Fruit fly (Drosophila melanogaster): ENCODE results near the gene TwdlZ.

Gene TwdlZ

DNA sequence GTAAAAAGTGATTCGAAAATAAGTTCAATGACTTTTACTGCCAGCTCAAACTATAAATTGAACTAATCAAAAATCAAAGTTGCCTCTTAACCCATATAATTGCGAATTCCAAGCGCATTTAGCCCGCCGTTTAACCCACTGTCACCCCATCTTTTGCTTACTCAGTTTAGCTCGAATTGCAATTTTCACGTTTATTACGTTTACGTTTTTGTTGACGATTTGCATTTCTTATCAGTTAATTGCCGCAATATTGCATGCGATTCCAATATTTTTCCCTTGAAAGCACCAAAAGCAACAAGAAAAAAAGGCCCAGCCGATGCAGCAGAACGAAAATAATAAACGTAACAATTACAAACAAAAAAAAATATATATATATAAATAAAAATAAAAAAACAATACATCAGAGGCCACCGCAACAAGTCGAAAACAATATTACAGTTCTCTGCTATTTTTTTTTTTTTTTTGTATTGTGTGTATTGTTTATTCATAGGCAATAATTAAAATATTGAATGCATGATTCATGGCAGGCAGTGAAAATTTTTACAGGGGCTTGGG is 19.7 kb upstream of the TwdlZ start:
- TF ChIP-seq Eip93F (GFP tag; optimal IDR thresholded peaks at IDR 0.05) (no peak), net (GFP tag; optimal IDR thresholded peaks at IDR 0.05) (no peak), svp (GFP tag) (peak; percentile 82), lz (GFP tag; optimal IDR thresholded peaks at IDR 0.05) (no peak), OdsH (GFP tag; optimal IDR thresholded peaks at IDR 0.05) (no peak), Met (GFP tag; optimal IDR thresholded peaks at IDR 0.05) (no peak), achi (GFP tag; optimal IDR thresholded peaks at IDR 0.05) (no peak), CG6808 (GFP tag; optimal IDR thresholded peaks at IDR 0.05) (no peak), fkh (GFP tag; optimal IDR thresholded peaks at IDR 0.05) (no peak), CG32006 (GFP tag; optimal IDR thresholded peaks at IDR 0.05) (no peak), CG16779 (tag; optimal IDR thresholded peaks at IDR 0.05) (no peak), Hr39 (GFP tag; optimal IDR thresholded peaks at IDR 0.05) (no peak), CG8119 (GFP tag; IDR thresholded peaks at IDR 0.05) (no peak), fd59A (GFP tag; optimal IDR thresholded peaks at IDR 0.05) (no peak), fd85E (GFP tag; optimal IDR thresholded peaks at IDR 0.05) (no peak), CG3919 (GFP tag; optimal IDR thresholded peaks at IDR 0.05) (no peak), eg (GFP tag; IDR thresholded peaks at IDR 0.05) (no peak), Eip78C (GFP tag) (peak; percentile 53), CG31627 (GFP tag; optimal IDR thresholded peaks at IDR 0.05) (no peak), CG11902 (GFP tag; optimal IDR thresholded peaks at IDR 0.05) (no peak), CG1621 (tag; optimal IDR thresholded peaks at IDR 0.05) (no peak), cyc (GFP tag; optimal IDR thresholded peaks at IDR 0.05) (no peak), CG6163 (GFP tag; IDR thresholded peaks at IDR 0.05) (0 out of 3 replicates have a peak, but pooled peaks have one; percentile 31), acj6 (GFP tag; optimal IDR thresholded peaks at IDR 0.05) (no peak), Ets21C (GFP tag; optimal IDR thresholded peaks at IDR 0.05) (no peak)

DNA sequence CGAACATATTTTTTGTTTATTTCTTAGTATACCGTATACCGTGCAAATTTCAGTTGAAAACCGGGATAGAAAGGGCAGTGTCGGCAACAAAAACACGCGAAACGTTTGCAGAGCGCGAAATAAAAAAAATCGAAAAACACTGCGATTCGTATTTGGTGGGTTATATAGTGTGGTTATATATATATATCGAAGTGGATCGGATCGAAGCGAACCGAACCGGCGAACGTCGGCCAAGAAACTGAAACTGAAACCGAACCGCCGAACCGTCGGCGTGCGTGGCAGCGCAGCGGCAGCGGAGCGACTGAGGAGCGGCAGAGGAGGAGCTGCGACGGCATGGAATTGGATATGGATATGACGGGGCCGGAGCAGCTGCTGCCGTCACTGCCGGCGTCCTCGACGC is 16.8 kb upstream of the TwdlZ start, which contains the start of the genes CG32572 and CG34325:
Gene CG32572 (plus strand): TSS at position 16 of the 400 bp plus-strand sequence.
Gene CG34325 (minus strand): TSS at position 244 of the 400 bp plus-strand sequence.
- TF ChIP-seq CG8119 (GFP tag; IDR thresholded peaks at IDR 0.05) (no peak), Lpt (GFP tag; optimal IDR thresholded peaks at IDR 0.05) (no peak), vri (GFP tag; optimal IDR thresholded peaks at IDR 0.05) (peak; percentile 21), Hr4 (GFP tag; optimal IDR thresholded peaks at IDR 0.05) (no peak), cyc (GFP tag; optimal IDR thresholded peaks at IDR 0.05) (no peak), CG8319 (GFP tag; optimal IDR thresholded peaks at IDR 0.05) (no peak), svp (GFP tag) (peak; percentile 64)

DNA sequence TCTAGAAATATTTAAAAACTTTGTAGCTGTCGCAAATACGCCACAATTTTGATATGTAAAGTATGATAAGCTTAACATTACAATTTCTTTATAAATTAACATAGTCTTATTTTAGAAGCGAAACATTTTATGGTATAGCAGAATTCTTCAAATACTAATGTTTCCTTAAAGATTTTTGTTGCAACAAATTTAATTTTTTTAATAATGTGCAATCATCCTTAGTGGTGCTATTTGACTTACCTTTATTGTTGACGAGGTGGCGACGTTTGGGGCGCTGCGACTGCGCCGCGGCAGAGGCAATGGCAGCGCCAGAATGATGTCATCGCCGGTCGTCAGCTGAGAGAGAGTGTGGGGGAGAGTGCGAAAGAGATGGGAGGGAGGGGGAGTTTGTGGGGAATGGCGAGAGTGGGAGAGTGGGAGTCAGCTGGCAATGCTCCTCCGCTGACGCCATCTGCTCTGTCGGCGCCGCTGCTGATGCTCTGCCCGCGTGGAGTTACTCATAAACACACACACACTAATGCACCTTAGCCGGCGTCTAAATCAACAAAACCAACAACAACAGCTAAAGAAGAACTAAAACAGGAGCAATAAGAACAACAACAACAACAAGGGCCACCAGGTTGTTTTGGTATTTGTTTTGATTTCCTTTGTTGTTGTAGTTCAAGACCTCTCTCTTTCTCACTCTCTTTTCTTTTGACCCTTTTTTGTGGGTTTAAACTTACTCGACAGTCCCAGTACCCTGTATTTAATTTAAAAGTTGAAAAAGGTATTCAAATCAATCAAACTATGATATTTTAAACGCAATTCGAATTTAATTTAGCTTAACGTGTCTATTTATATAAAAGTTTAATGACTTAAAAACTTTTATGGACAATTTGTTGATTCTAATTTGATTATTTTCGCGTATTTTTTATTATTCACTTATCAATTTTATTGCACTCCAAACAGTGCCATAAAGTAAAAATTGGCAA is 14.5 kb upstream of the TwdlZ start:
- TF ChIP-seq Eip75B (GFP tag; optimal IDR thresholded peaks at IDR 0.05): peak; percentile 27
- peak; percentile 70 for TF ChIP-seq OdsH (GFP tag; optimal IDR thresholded peaks at IDR 0.05)
- peak; percentile 26 for TF ChIP-seq fkh (GFP tag; optimal IDR thresholded peaks at IDR 0.05)
- peak; percentile 66 for TF ChIP-seq CG8632 (GFP tag; optimal IDR thresholded peaks at IDR 0.05)
- no peak for TF ChIP-seq Eip93F (GFP tag; optimal IDR thresholded peaks at IDR 0.05)
- peak; percentile 66 for TF ChIP-seq CG6276 (GFP tag; optimal IDR thresholded peaks at IDR 0.05)
- peak; percentile 87 for TF ChIP-seq CG9139 (GFP tag; optimal IDR thresholded peaks at IDR 0.05)
- TF ChIP-seq Hr38 (GFP tag; optimal IDR thresholded peaks at IDR 0.05): no peak
- peak; percentile 4 for TF ChIP-seq CG6854 (GFP tag; optimal IDR thresholded peaks at IDR 0.05)
- peak; percentile 5 for TF ChIP-seq Lpt (GFP tag; optimal IDR thresholded peaks at IDR 0.05)
- TF ChIP-seq achi (GFP tag; optimal IDR thresholded peaks at IDR 0.05): peak; percentile 67
- peak; percentile 65 for TF ChIP-seq acj6 (GFP tag; optimal IDR thresholded peaks at IDR 0.05)
- TF ChIP-seq Met (GFP tag; optimal IDR thresholded peaks at IDR 0.05): peak; percentile 48
- peak; percentile 50 for TF ChIP-seq cyc (GFP tag; optimal IDR thresholded peaks at IDR 0.05)
- peak; percentile 84 for TF ChIP-seq vri (GFP tag; optimal IDR thresholded peaks at IDR 0.05)
- TF ChIP-seq ss (GFP tag; optimal IDR thresholded peaks at IDR 0.05): peak; percentile 73 to 78
- peak; percentile 34 for TF ChIP-seq Sox15 (GFP tag; optimal IDR thresholded peaks at IDR 0.05)
- TF ChIP-seq CG32006 (GFP tag; optimal IDR thresholded peaks at IDR 0.05): peak; percentile 82
- TF ChIP-seq spab (GFP tag; optimal IDR thresholded peaks at IDR 0.05): peak; percentile 59
- peak; percentile 42 for TF ChIP-seq Gug (GFP tag; IDR thresholded peaks at IDR 0.05)
- TF ChIP-seq fd59A (GFP tag; optimal IDR thresholded peaks at IDR 0.05): peak; percentile 20
- peak; percentile 83 for TF ChIP-seq CG6808 (GFP tag; optimal IDR thresholded peaks at IDR 0.05)
- TF ChIP-seq CG4318 (GFP tag; optimal IDR thresholded peaks at IDR 0.05): peak; percentile 68
- peak; percentile 67 for TF ChIP-seq CG3032 (tag; optimal IDR thresholded peaks at IDR 0.05)
- TF ChIP-seq CG10631 (GFP tag; optimal IDR thresholded peaks at IDR 0.05): peak; percentile 56
- TF ChIP-seq Hr39 (GFP tag; optimal IDR thresholded peaks at IDR 0.05): peak; percentile 69
- TF ChIP-seq Ets96B (tag; optimal IDR thresholded peaks at IDR 0.05): peak; percentile 67
- TF ChIP-seq topi (GFP tag; optimal IDR thresholded peaks at IDR 0.05): peak; percentile 73
